Fruit fly (Drosophila melanogaster) whole organism, embryonic: Measurements from ENCODE around the gene CG9919.

Experiments used
- Abd-B ChIP-seq: fragments of 200-800 bp; sonication (Bioruptor generic); optimal IDR thresholded peaks from 2 replicates; lab custom pipeline; 2018; ENCODE audit warnings: missing biosample characterization, mild to moderate bottlenecking, missing genetic modification characterization, moderate library complexity
- Bteb2 ChIP-seq: fragments of 200-800 bp; sonication (Bioruptor generic); optimal IDR thresholded peaks from 2 replicates; lab custom pipeline; 2016; ENCODE audit warnings: missing biosample characterization, missing genetic modification characterization
- CG1024 ChIP-seq: fragments of 200-800 bp; sonication (Bioruptor generic); IDR thresholded peaks from 2 replicates; pipeline ENCODE4 v1.3.6; 2022; ENCODE audit warnings: missing biosample characterization, missing genetic modification characterization
- CG12219 ChIP-seq: fragments of 200-800 bp; sonication (Bioruptor generic); optimal IDR thresholded peaks from 3 replicates; lab custom pipeline; 2018; ENCODE audit warnings: missing biosample characterization, mild to moderate bottlenecking, missing genetic modification characterization
- CG12391 ChIP-seq: fragments of 200-800 bp; sonication (Bioruptor generic); optimal IDR thresholded peaks from 3 replicates; lab custom pipeline; 2018; ENCODE audit warnings: missing biosample characterization, mild to moderate bottlenecking, missing genetic modification characterization, moderate library complexity
- CG13296 ChIP-seq: fragments of 200-800 bp; sonication (Bioruptor generic); optimal IDR thresholded peaks from 3 replicates; lab custom pipeline; 2018; ENCODE audit warnings: missing biosample characterization, mild to moderate bottlenecking, missing genetic modification characterization
- CG14965 ChIP-seq: fragments of 200-800 bp; sonication (Bioruptor generic); optimal IDR thresholded peaks from 2 replicates; lab custom pipeline; 2016; ENCODE audit warnings: missing biosample characterization, missing genetic modification characterization, borderline replicate concordance
- CG15479 ChIP-seq: fragments of 200-800 bp; sonication (Bioruptor generic); optimal IDR thresholded peaks from 3 replicates; lab custom pipeline; 2019; ENCODE audit warnings: missing biosample characterization, mild to moderate bottlenecking, missing genetic modification characterization, moderate library complexity
- CG16863 ChIP-seq: fragments of 200-800 bp; sonication (Bioruptor generic); optimal IDR thresholded peaks from 3 replicates; lab custom pipeline; 2016; ENCODE audit warnings: missing biosample characterization, missing genetic modification characterization
- CG17328 ChIP-seq: fragments of 200-800 bp; sonication (Bioruptor generic); IDR thresholded peaks from 2 replicates; pipeline ENCODE4 v1.3.6; 2022; ENCODE audit warnings: missing biosample characterization, missing genetic modification characterization
- CG17359 ChIP-seq: fragments of 200-800 bp; sonication (Bioruptor generic); optimal IDR thresholded peaks from 3 replicates; lab custom pipeline; 2018; ENCODE audit warnings: missing biosample characterization, mild to moderate bottlenecking, missing genetic modification characterization, moderate library complexity
- CG17361 ChIP-seq: fragments of 200-800 bp; sonication (Bioruptor generic); IDR thresholded peaks from 3 replicates; pipeline ENCODE4 v1.3.6; 2022; ENCODE audit warnings: missing biosample characterization, missing genetic modification characterization
- CG2120 ChIP-seq: fragments of 200-800 bp; sonication (Bioruptor generic); optimal IDR thresholded peaks from 3 replicates; lab custom pipeline; 2016; ENCODE audit warnings: missing biosample characterization, missing genetic modification characterization
- CG2712 ChIP-seq: fragments of 200-800 bp; optimal IDR thresholded peaks from 3 replicates; lab custom pipeline; 2019; ENCODE audit warnings: missing biosample characterization, mild to moderate bottlenecking, missing genetic modification characterization, moderate library complexity
- CG3281 ChIP-seq: fragments of 200-800 bp; sonication (Bioruptor generic); optimal IDR thresholded peaks from 3 replicates; lab custom pipeline; 2017; ENCODE audit warnings: missing biosample characterization, mild to moderate bottlenecking, missing genetic modification characterization
- CG4707 ChIP-seq: fragments of 200-800 bp; sonication (Bioruptor generic); optimal IDR thresholded peaks from 2 replicates; lab custom pipeline; 2018; ENCODE audit warnings: missing biosample characterization, mild to moderate bottlenecking, missing genetic modification characterization, moderate library complexity
- CG6765 ChIP-seq: fragments of 200-800 bp; sonication (Bioruptor generic); optimal IDR thresholded peaks from 3 replicates; lab custom pipeline; 2017; ENCODE audit warnings: missing biosample characterization, mild to moderate bottlenecking, missing genetic modification characterization
- CG6813 ChIP-seq: fragments of 200-800 bp; sonication (Bioruptor generic); optimal IDR thresholded peaks from 2 replicates; lab custom pipeline; 2017; ENCODE audit warnings: missing biosample characterization, missing genetic modification characterization, mild to moderate bottlenecking, moderate library complexity, missing genetic modification reagents
- CG7556 ChIP-seq: fragments of 200-800 bp; sonication (Bioruptor generic); optimal IDR thresholded peaks from 2 replicates; lab custom pipeline; 2017; ENCODE audit warnings: missing biosample characterization, mild to moderate bottlenecking, missing genetic modification characterization
- CG7745 ChIP-seq: fragments of 200-800 bp; sonication (Bioruptor generic); optimal IDR thresholded peaks from 2 replicates; lab custom pipeline; 2018; ENCODE audit warnings: missing biosample characterization, mild to moderate bottlenecking, missing genetic modification characterization, moderate library complexity
- CG7963 ChIP-seq: fragments of 200-800 bp; sonication (Bioruptor generic); IDR thresholded peaks from 3 replicates; pipeline ENCODE4 v1.3.6; 2022; ENCODE audit warnings: missing biosample characterization, missing genetic modification characterization; ENCODE audit not compliant: partially characterized antibody
- CG8359 ChIP-seq: fragments of 200-800 bp; sonication (Bioruptor generic); optimal IDR thresholded peaks from 2 replicates; lab custom pipeline; 2017; ENCODE audit warnings: missing biosample characterization, mild to moderate bottlenecking, missing genetic modification characterization, borderline replicate concordance
- CG9797 ChIP-seq: fragments of 200-800 bp; sonication (Bioruptor generic); optimal IDR thresholded peaks from 3 replicates; lab custom pipeline; 2018; ENCODE audit warnings: missing biosample characterization, mild to moderate bottlenecking, missing genetic modification characterization
- Camta ChIP-seq: fragments of 200-800 bp; sonication (Bioruptor generic); optimal IDR thresholded peaks from 2 replicates; lab custom pipeline; 2016; ENCODE audit warnings: missing biosample characterization, missing genetic modification characterization
- Dip2 ChIP-seq: fragments of 200-800 bp; sonication (Bioruptor generic); IDR thresholded peaks from 2 replicates; pipeline ENCODE4 v1.3.6; 2022; ENCODE audit warnings: missing biosample characterization, missing genetic modification characterization
- Ets65A ChIP-seq: fragments of 200-800 bp; sonication (Bioruptor generic); peaks from one replicate; lab custom pipeline; 2016; ENCODE audit warnings: missing biosample characterization, missing genetic modification characterization
- HLH4C ChIP-seq: fragments of 200-800 bp; sonication (Bioruptor generic); IDR thresholded peaks from 3 replicates; pipeline ENCODE4 v1.3.6; 2022; ENCODE audit warnings: missing biosample characterization, missing genetic modification characterization; ENCODE audit not compliant: partially characterized antibody
- Hey ChIP-seq: fragments of 200-800 bp; sonication (Bioruptor generic); optimal IDR thresholded peaks from 3 replicates; lab custom pipeline; 2018; ENCODE audit warnings: missing biosample characterization, mild to moderate bottlenecking, missing genetic modification characterization
- Oli ChIP-seq: fragments of 200-800 bp; sonication (Bioruptor generic); optimal IDR thresholded peaks from 2 replicates; lab custom pipeline; 2018; ENCODE audit warnings: missing biosample characterization, mild to moderate bottlenecking, missing genetic modification characterization, moderate library complexity
- YL-1 ChIP-seq: fragments of 200-800 bp; sonication (Bioruptor generic); optimal IDR thresholded peaks from 3 replicates; lab custom pipeline; 2017; ENCODE audit warnings: missing biosample characterization, mild to moderate bottlenecking, missing genetic modification characterization
- az2 ChIP-seq: fragments of 200-800 bp; sonication (Bioruptor generic); optimal IDR thresholded peaks from 3 replicates; lab custom pipeline; 2016; ENCODE audit warnings: missing biosample characterization, missing genetic modification characterization
- bowl ChIP-seq: fragments of 200-800 bp; sonication (Bioruptor generic); IDR thresholded peaks from 2 replicates; pipeline ENCODE4 v1.3.6; 2022; ENCODE audit warnings: missing biosample characterization, missing genetic modification characterization
- cato ChIP-seq: fragments of 200-800 bp; sonication (Bioruptor generic); optimal IDR thresholded peaks from 2 replicates; lab custom pipeline; 2016; ENCODE audit warnings: missing biosample characterization, missing genetic modification characterization, borderline replicate concordance
- dmrt99B ChIP-seq: fragments of 200-800 bp; sonication (Bioruptor generic); optimal IDR thresholded peaks from 2 replicates; lab custom pipeline; 2018; ENCODE audit warnings: missing biosample characterization, mild to moderate bottlenecking, missing genetic modification characterization, moderate library complexity
- eyg ChIP-seq: fragments of 200-800 bp; sonication (Bioruptor generic); optimal IDR thresholded peaks from 3 replicates; lab custom pipeline; 2016; ENCODE audit warnings: missing biosample characterization, missing genetic modification characterization
- gsb-n ChIP-seq: fragments of 200-800 bp; sonication (Bioruptor generic); optimal IDR thresholded peaks from 3 replicates; lab custom pipeline; 2018; ENCODE audit warnings: missing biosample characterization, mild to moderate bottlenecking, missing genetic modification characterization
- h ChIP-seq: fragments of >200 bp; optimal IDR thresholded peaks from 2 replicates; lab custom pipeline; 2017
- hb ChIP-seq: fragments of 200-800 bp; sonication (Bioruptor generic); IDR thresholded peaks from 3 replicates; pipeline ENCODE4 v1.3.6; 2022; ENCODE audit warnings: missing biosample characterization, missing genetic modification characterization; ENCODE audit not compliant: partially characterized antibody
- hth ChIP-seq: fragments of >200 bp; optimal IDR thresholded peaks from 2 replicates; lab custom pipeline; 2017; ENCODE audit warnings: inconsistent platforms
- knrl ChIP-seq: fragments of 200-800 bp; sonication (Bioruptor generic); IDR thresholded peaks from 3 replicates; pipeline ENCODE4 v1.3.6; 2022; ENCODE audit warnings: missing biosample characterization, missing genetic modification characterization; ENCODE audit not compliant: partially characterized antibody
- mam ChIP-seq: fragments of 200-800 bp; sonication (Bioruptor generic); optimal IDR thresholded peaks from 3 replicates; lab custom pipeline; 2016; ENCODE audit warnings: missing biosample characterization, missing genetic modification characterization
- pan ChIP-seq, 4 experiments: fragments of >200 bp in 3 of 4; fragments of 200-800 bp in 1 of 4; sonication (Bioruptor generic) in 1 of 4; optimal IDR thresholded peaks in 3 of 4; IDR thresholded peaks in 1 of 4; 2 replicates each; pipeline versions ENCODE4 v1.3.6 to Lab custom; 2017 to 2022; ENCODE audit warnings: missing biosample characterization in 2 of 4, missing genetic modification characterization in 2 of 4, mixed read lengths in 1 of 4
- rib ChIP-seq: fragments of 200-800 bp; sonication (Bioruptor generic); IDR thresholded peaks from 2 replicates; pipeline ENCODE4 v1.3.6; 2022; ENCODE audit warnings: missing biosample characterization, missing genetic modification characterization
- salm ChIP-seq: fragments of 200-800 bp; sonication (Bioruptor generic); optimal IDR thresholded peaks from 2 replicates; lab custom pipeline; 2018; ENCODE audit warnings: missing biosample characterization, mild to moderate bottlenecking, missing genetic modification characterization
- so ChIP-seq: fragments of 200-800 bp; sonication (Bioruptor generic); IDR thresholded peaks from 3 replicates; pipeline ENCODE4 v1.3.6; 2022; ENCODE audit warnings: missing biosample characterization, missing genetic modification characterization
- sr ChIP-seq: fragments of 200-800 bp; sonication (Bioruptor generic); IDR thresholded peaks from 3 replicates; pipeline ENCODE4 v1.3.6; 2022; ENCODE audit warnings: missing biosample characterization, missing genetic modification characterization
- tio ChIP-seq: fragments of 200-800 bp; sonication (Bioruptor generic); optimal IDR thresholded peaks from 2 replicates; lab custom pipeline; 2017; ENCODE audit warnings: missing biosample characterization, missing genetic modification characterization, inconsistent platforms
- toy ChIP-seq: fragments of 200-800 bp; sonication (Bioruptor generic); IDR thresholded peaks from 2 replicates; pipeline ENCODE4 v1.3.6; 2022; ENCODE audit warnings: missing biosample characterization, missing genetic modification characterization
- zf30C ChIP-seq: fragments of 200-800 bp; sonication (Bioruptor generic); optimal IDR thresholded peaks from 3 replicates; lab custom pipeline; 2018; ENCODE audit warnings: missing biosample characterization, mild to moderate bottlenecking, missing genetic modification characterization

The CG9919 gene

dm6 chrX:16318858-16319557 lies 11.6 kb downstream of the CG9919 start (continued):
- TF ChIP-seq Oli (tag; lab: Kevin White, UChicago) (no peak), rib (GFP tag; lab: Robert Waterston, UW) (no peak), CG12219 (no peak), CG4707 (GFP tag; lab: Kevin White, UChicago) (no peak), CG17328 (GFP tag; lab: Robert Waterston, UW) (no peak), CG13296 (GFP tag; lab: Kevin White, UChicago) (peak; percentile 15), pan (optimal IDR thresholded peaks at IDR 0.05; lab: Kevin White, UChicago) (no peak), pan (GFP tag; optimal IDR thresholded peaks at IDR 0.05 in 1 of 2, IDR thresholded peaks at IDR 0.05 in 1 of 2) (no peak), Dip2 (GFP tag; lab: Robert Waterston, UW) (no peak), Abd-B (GFP tag; lab: Kevin White, UChicago) (no peak), Bteb2 (GFP tag; lab: Kevin White, UChicago) (no peak), CG7963 (GFP tag; lab: Robert Waterston, UW) (no peak), tio (GFP tag; lab: Kevin White, UChicago) (no peak), CG16863 (GFP tag; lab: Kevin White, UChicago) (no peak), CG17359 (tag; lab: Kevin White, UChicago) (no peak), h (no peak), gsb-n (tag; lab: Kevin White, UChicago) (no peak), cato (GFP tag; lab: Kevin White, UChicago) (no peak), YL-1 (GFP tag; lab: Kevin White, UChicago) (peak; percentile 22), CG12391 (no peak), CG14965 (GFP tag; lab: Kevin White, UChicago) (no peak), CG7556 (no peak), sr (no peak), CG3281 (GFP tag; lab: Kevin White, UChicago) (no peak), CG8359 (no peak), CG6813 (GFP tag; lab: Kevin White, UChicago) (peak; percentile 5), az2 (GFP tag; lab: Kevin White, UChicago) (no peak), eyg (no peak), Hey (no peak), mam (GFP tag; lab: Kevin White, UChicago) (no peak), salm (tag; lab: Kevin White, UChicago) (no peak), knrl (peak; percentile 29; the same call in 1 of the 3 replicates), CG15479 (peak; percentile 88), zf30C (GFP tag; lab: Kevin White, UChicago) (peak; percentile 68), Ets65A (GFP tag; lab: Kevin White, UChicago) (no peak), hb (no peak), HLH4C (GFP tag; lab: Robert Waterston, UW) (no peak), CG9797 (no peak), CG7745 (tag; lab: Kevin White, UChicago) (no peak), so (GFP tag; lab: Robert Waterston, UW) (no peak), CG1024 (GFP tag; lab: Robert Waterston, UW) (no peak), Camta (GFP tag; lab: Kevin White, UChicago) (no peak), CG6765 (GFP tag; lab: Kevin White, UChicago) (no peak), dmrt99B (no peak), CG17361 (0 out of 3 replicates have a peak, but pooled peaks have one; percentile 7), bowl (no peak), toy (GFP tag; lab: Robert Waterston, UW) (no peak), CG2712 (tag; lab: Kevin White, UChicago) (no peak), hth (lab: Kevin White, UChicago) (no peak), CG2120 (GFP tag; lab: Kevin White, UChicago) (no peak)
